Fruit fly (Drosophila melanogaster) whole organism: Measurements from ENCODE around the gene Awh.

ENCODE experiments used
- pan ChIP-seq: fragments of >200 bp; optimal IDR thresholded peaks from 2 replicates; lab custom pipeline; 2017
- psq ChIP-seq: fragments of >200 bp; optimal IDR thresholded peaks from 2 replicates; lab custom pipeline; 2017
- usp ChIP-seq: fragments of >200 bp; optimal IDR thresholded peaks from 2 replicates; lab custom pipeline; 2017; ENCODE audit warnings: missing biosample characterization, missing genetic modification characterization, mixed read lengths

DNA sequence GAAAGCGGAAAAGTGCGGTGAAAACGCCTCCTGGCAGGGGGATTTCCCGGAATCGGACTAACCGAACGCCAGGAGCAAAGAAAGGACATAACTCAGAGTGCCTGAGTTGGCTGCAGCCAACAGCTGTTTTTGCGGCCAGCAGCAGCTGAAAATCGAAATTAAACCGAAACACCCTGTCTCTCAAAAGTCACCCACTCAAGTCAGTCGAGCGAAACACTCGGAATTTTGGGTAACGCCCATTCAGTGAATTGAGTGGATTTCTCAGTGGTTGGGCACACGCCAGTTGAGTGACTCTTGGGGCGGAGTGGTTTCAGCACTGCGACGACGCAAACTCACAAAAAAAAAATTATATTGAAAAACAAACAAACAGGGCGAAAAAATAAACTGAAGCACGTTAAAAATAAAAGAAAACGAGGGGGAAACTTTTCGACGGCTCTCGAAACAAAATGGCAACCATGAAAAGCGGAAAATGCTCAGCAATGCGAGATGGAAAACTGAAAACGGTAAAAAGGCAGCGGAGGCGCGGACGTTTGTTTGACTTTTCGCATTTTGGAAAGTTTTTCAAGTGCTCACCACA, 32.8 kb downstream of the Awh start:
- no peak for TF ChIP-seq psq (lab: Kevin White, UChicago)
- TF ChIP-seq usp = no peak
- TF ChIP-seq pan (lab: Kevin White, UChicago) = no peak
